Worm (Caenorhabditis elegans) whole organism, early embryonic: ENCODE data around the gene Y102A11A.2.
A peak's percentile ranks its signal among the peaks of the same experiment; 100 is the strongest.

Experiments used
- B0310.2 ChIP-seq: sonication (generic microtip); optimal IDR thresholded peaks from 2 replicates; lab custom pipeline; 2016; ENCODE audit warnings: mild to moderate bottlenecking, missing genetic modification characterization, missing compliant biosample characterization
- F13C5.2 ChIP-seq: sonication (generic microtip); optimal IDR thresholded peaks from 2 replicates; lab custom pipeline; 2017; ENCODE audit warnings: mild to moderate bottlenecking, missing genetic modification characterization, inconsistent platforms, missing compliant biosample characterization
- aly-1 ChIP-seq: sonication (generic microtip); optimal IDR thresholded peaks from 2 replicates; lab custom pipeline; 2016; ENCODE audit warnings: missing genetic modification characterization, missing compliant biosample characterization
- ama-1 ChIP-seq: fragments of 150-350 bp; optimal IDR thresholded peaks from 2 replicates; lab custom pipeline; 2014
- ceh-13 ChIP-seq: fragments of 200-800 bp; sonication (Bioruptor generic); optimal IDR thresholded peaks from 2 replicates; lab custom pipeline; 2018; ENCODE audit warnings: mild to moderate bottlenecking, missing genetic modification characterization, missing compliant biosample characterization
- ceh-36 ChIP-seq: sonication (generic microtip); optimal IDR thresholded peaks from 2 replicates; lab custom pipeline; 2016; ENCODE audit warnings: missing genetic modification characterization, inconsistent platforms, missing compliant biosample characterization
- ets-7 ChIP-seq: sonication (generic microtip); optimal IDR thresholded peaks from 2 replicates; lab custom pipeline; 2016; ENCODE audit warnings: missing genotype, missing genetic modification characterization, missing compliant biosample characterization
- flt-1 ChIP-seq: fragments of 200-800 bp; sonication (Bioruptor generic); IDR thresholded peaks from 2 replicates; pipeline ENCODE4 v1.3.6; 2022; ENCODE audit warnings: missing genetic modification characterization, missing compliant biosample characterization
- hmbx-1 ChIP-seq: sonication (generic microtip); optimal IDR thresholded peaks from 2 replicates; lab custom pipeline; 2016; ENCODE audit warnings: mild to moderate bottlenecking, missing genetic modification characterization, missing compliant biosample characterization
- hmg-4 ChIP-seq: fragments of 200-800 bp; sonication (Bioruptor generic); optimal IDR thresholded peaks from 2 replicates; lab custom pipeline; 2018; ENCODE audit warnings: mild to moderate bottlenecking, missing genetic modification characterization, missing compliant biosample characterization
- hnd-1 ChIP-seq: sonication (generic microtip); optimal IDR thresholded peaks from 2 replicates; lab custom pipeline; 2016; ENCODE audit warnings: missing genetic modification characterization, missing compliant biosample characterization
- pes-1 ChIP-seq: fragments of 200-800 bp; sonication (Bioruptor generic); IDR thresholded peaks from 2 replicates; pipeline ENCODE4 v1.3.6; 2022; ENCODE audit warnings: missing genetic modification reagents, missing genetic modification characterization, missing compliant biosample characterization
- scrt-1 ChIP-seq: fragments of 200-800 bp; sonication (Bioruptor generic); IDR thresholded peaks from 2 replicates; pipeline ENCODE4 v1.3.6; 2022; ENCODE audit warnings: missing genetic modification characterization, missing compliant biosample characterization
- sea-1 ChIP-seq: fragments of 200-800 bp; sonication (Bioruptor generic); conservative IDR thresholded peaks from 2 replicates; pipeline ENCODE4 v1.3.6; 2022; ENCODE audit warnings: missing genetic modification characterization, missing compliant biosample characterization
- tbx-11 ChIP-seq: fragments of 200-800 bp; sonication (Bioruptor generic); IDR thresholded peaks from 2 replicates; pipeline ENCODE4 v1.3.6; 2022; ENCODE audit warnings: missing genetic modification characterization, missing compliant biosample characterization
- tbx-37 ChIP-seq: fragments of 200-800 bp; sonication (Bioruptor generic); conservative IDR thresholded peaks from 2 replicates; pipeline ENCODE4 v1.3.6; 2022; ENCODE audit warnings: missing genetic modification reagents, missing genetic modification characterization, missing compliant biosample characterization
- tra-4 ChIP-seq: sonication (generic microtip); optimal IDR thresholded peaks from 2 replicates; lab custom pipeline; 2017; ENCODE audit warnings: missing genetic modification characterization, missing compliant biosample characterization

The Y102A11A.2 gene

ce11 chrX:2035172-2035571 is 8.7 kb downstream of the Y102A11A.2 start, which contains the start of gene ergi-1:
Gene ergi-1, minus strand, starts transcription at chrX:2035272.
- no peak for TF ChIP-seq scrt-1 (GFP tag; lab: Robert Waterston, UW)
- no peak for TF ChIP-seq ets-7 (tag; lab: Kevin White, UChicago)
- TF ChIP-seq ceh-13 (GFP tag; lab: Kevin White, UChicago), result no peak
- TF ChIP-seq tbx-11 (GFP tag; lab: Robert Waterston, UW), result no peak
- no peak for TF ChIP-seq tra-4 (tag; lab: Kevin White, UChicago)
- TF ChIP-seq sea-1 (GFP tag; lab: Robert Waterston, UW), result no peak
- no peak for TF ChIP-seq pes-1
- no peak for TF ChIP-seq F13C5.2
- no peak for TF ChIP-seq B0310.2
- TF ChIP-seq hmbx-1 (tag; lab: Kevin White, UChicago), result no peak
- TF ChIP-seq tbx-37 (GFP tag; lab: Robert Waterston, UW), result no peak

- TF ChIP-seq hmg-4 (GFP tag; lab: Kevin White, UChicago) (no peak), F13C5.2 (no peak), flt-1 (no peak), tbx-37 (GFP tag; lab: Robert Waterston, UW) (no peak), tbx-11 (GFP tag; lab: Robert Waterston, UW) (no peak), aly-1 (tag; lab: Kevin White, UChicago) (no peak), sea-1 (GFP tag; lab: Robert Waterston, UW) (no peak), ceh-36 (tag; lab: Kevin White, UChicago) (no peak), ets-7 (tag; lab: Kevin White, UChicago) (no peak), ceh-13 (GFP tag; lab: Kevin White, UChicago) (no peak), B0310.2 (no peak), hmbx-1 (tag; lab: Kevin White, UChicago) (no peak), pes-1 (no peak)
Observed at ce11 chrX:2039358-2039757, 12.9 kb downstream of the Y102A11A.2 start, which contains the start of gene smex-2. Gene smex-2, minus strand, starts transcription at chrX:2039458.

- TF ChIP-seq F13C5.2, result no peak
- TF ChIP-seq ets-7 (tag; lab: Kevin White, UChicago), result no peak
- TF ChIP-seq hnd-1, result no peak
- peak; percentile 32; the same call in 1 of the 2 replicates for TF ChIP-seq pes-1
- TF ChIP-seq hmg-4 (GFP tag; lab: Kevin White, UChicago), result no peak
- TF ChIP-seq aly-1 (tag; lab: Kevin White, UChicago), result no peak
Observed at ce11 chrX:2040877-2041276, 14.4 kb downstream of the Y102A11A.2 start.

ce11 chrX:2041448-2042138 is 15.2 kb downstream of the Y102A11A.2 start:
- 0 out of 2 replicates have a peak, but pooled peaks have one; percentile 9 for TF ChIP-seq pes-1
- peak; percentile 24 for TF ChIP-seq hmg-4 (GFP tag; lab: Kevin White, UChicago)
- TF ChIP-seq hnd-1, result no peak

- no peak for TF ChIP-seq aly-1 (tag; lab: Kevin White, UChicago)
- peak; percentile 35; the same call in 1 of the 2 replicates for TF ChIP-seq tbx-11 (GFP tag; lab: Robert Waterston, UW)
- TF ChIP-seq scrt-1 (GFP tag; lab: Robert Waterston, UW), result no peak
- no peak for TF ChIP-seq ets-7 (tag; lab: Kevin White, UChicago)
- no peak for TF ChIP-seq ama-1 (lab: Kevin White, UChicago)
Observed at ce11 chrX:2042621-2043020, 16.2 kb downstream of the Y102A11A.2 start.

- TF ChIP-seq flt-1 (0 out of 2 replicates have a peak, but pooled peaks have one; percentile 8), pes-1 (peak; percentile 37; the same call in 1 of the 2 replicates), hmg-4 (GFP tag; lab: Kevin White, UChicago) (peak; percentile 23), F13C5.2 (no peak)
Observed at ce11 chrX:2043224-2043623, 16.8 kb downstream of the Y102A11A.2 start.

- no peak for TF ChIP-seq ceh-13 (GFP tag; lab: Kevin White, UChicago)
- TF ChIP-seq hmg-4 (GFP tag; lab: Kevin White, UChicago), result peak; percentile 40
- 0 out of 2 replicates have a peak, but pooled peaks have one; percentile 23 for TF ChIP-seq scrt-1 (GFP tag; lab: Robert Waterston, UW)
- TF ChIP-seq ama-1 (lab: Kevin White, UChicago), result no peak
- TF ChIP-seq pes-1, result no peak
- peak; percentile 21 for TF ChIP-seq ceh-36 (tag; lab: Kevin White, UChicago)
- TF ChIP-seq tbx-11 (GFP tag; lab: Robert Waterston, UW), result no peak
Observed at ce11 chrX:2044541-2045168, 18.2 kb downstream of the Y102A11A.2 start.

- TF ChIP-seq ama-1 (lab: Kevin White, UChicago) (no peak), pes-1 (no peak), B0310.2 (no peak), ets-7 (tag; lab: Kevin White, UChicago) (no peak), sea-1 (GFP tag; lab: Robert Waterston, UW) (no peak), tbx-11 (GFP tag; lab: Robert Waterston, UW) (no peak), hnd-1 (no peak), aly-1 (tag; lab: Kevin White, UChicago) (no peak), flt-1 (no peak), scrt-1 (GFP tag; lab: Robert Waterston, UW) (no peak), F13C5.2 (no peak), tra-4 (tag; lab: Kevin White, UChicago) (no peak), hmg-4 (GFP tag; lab: Kevin White, UChicago) (no peak), tbx-37 (GFP tag; lab: Robert Waterston, UW) (no peak), hmbx-1 (tag; lab: Kevin White, UChicago) (no peak), ceh-36 (tag; lab: Kevin White, UChicago) (no peak), ceh-13 (GFP tag; lab: Kevin White, UChicago) (no peak)
Observed at ce11 chrX:2045603-2046002, 19.2 kb downstream of the Y102A11A.2 start.
